Worm (Caenorhabditis elegans) whole organism, L3 larva: ENCODE data around the gene T14B4.19.

Experiments
- aly-2 ChIP-seq: fragments of 150-350 bp; optimal IDR thresholded peaks from 2 replicates; lab custom pipeline; 2014; ENCODE audit warnings: missing biosample characterization, missing genetic modification characterization
- ama-1 ChIP-seq: fragments of 150-350 bp; optimal IDR thresholded peaks from 2 replicates; lab custom pipeline; 2018
- ceh-16 ChIP-seq: sonication (generic microtip); optimal IDR thresholded peaks from 2 replicates; lab custom pipeline; 2017; ENCODE audit warnings: missing biosample characterization, missing genetic modification characterization
- ceh-28 ChIP-seq: fragments of 150-350 bp; optimal IDR thresholded peaks from 2 replicates; lab custom pipeline; 2014; ENCODE audit warnings: missing biosample characterization, missing genetic modification reagents, missing genetic modification characterization
- ceh-82 ChIP-seq: fragments of 150-350 bp; optimal IDR thresholded peaks from 2 replicates; lab custom pipeline; 2014; ENCODE audit warnings: missing biosample characterization, missing genetic modification characterization
- daf-12 ChIP-seq: fragments of 150-350 bp; optimal IDR thresholded peaks from 2 replicates; lab custom pipeline; 2014; ENCODE audit warnings: missing biosample characterization, missing genetic modification reagents, missing genetic modification characterization
- egl-27 ChIP-seq: sonication (generic microtip); optimal IDR thresholded peaks from 4 replicates; lab custom pipeline; 2017; ENCODE audit warnings: missing biosample characterization, missing genetic modification reagents, missing genetic modification characterization
- elt-1 ChIP-seq: fragments of 150-350 bp; optimal IDR thresholded peaks from 2 replicates; lab custom pipeline; 2014; ENCODE audit warnings: missing biosample characterization, missing genetic modification characterization
- elt-2 ChIP-seq: sonication (generic microtip); optimal IDR thresholded peaks from 2 replicates; lab custom pipeline; 2016; ENCODE audit warnings: missing genetic modification reagents, mild to moderate bottlenecking, missing genetic modification characterization, missing compliant biosample characterization
- elt-3 ChIP-seq, 3 experiments: fragments of 150-350 bp in 1 of 3; sonication (generic microtip) in 2 of 3; optimal IDR thresholded peaks; 2 replicates in 2 of 3; 4 replicates in 1 of 3; lab custom pipeline; 2014 to 2017; ENCODE audit warnings: missing biosample characterization in 3 of 3, missing genetic modification characterization in 3 of 3
- eor-1 ChIP-seq, 2 experiments: fragments of 150-350 bp; optimal IDR thresholded peaks; 2 replicates each; lab custom pipeline; 2014 to 2018; ENCODE audit warnings: missing biosample characterization in 2 of 2, missing genetic modification characterization in 2 of 2
- jun-1 ChIP-seq: fragments of 150-350 bp; optimal IDR thresholded peaks from 2 replicates; lab custom pipeline; 2014; ENCODE audit warnings: missing biosample characterization, missing genetic modification reagents, missing genetic modification characterization
- lsy-12 ChIP-seq: sonication (generic microtip); optimal IDR thresholded peaks from 2 replicates; lab custom pipeline; 2016; ENCODE audit warnings: mild to moderate bottlenecking, missing genetic modification characterization, missing compliant biosample characterization
- mdl-1 ChIP-seq: fragments of 150-350 bp; optimal IDR thresholded peaks from 2 replicates; lab custom pipeline; 2014; ENCODE audit warnings: missing biosample characterization, missing genetic modification characterization
- mml-1 ChIP-seq: fragments of 150-350 bp; sonication (generic microtip); optimal IDR thresholded peaks from 3 replicates; lab custom pipeline; 2014; ENCODE audit warnings: missing biosample characterization, missing genetic modification characterization
- nfya-1 ChIP-seq: sonication (generic microtip); optimal IDR thresholded peaks from 2 replicates; lab custom pipeline; 2017; ENCODE audit warnings: missing genetic modification characterization, mild to moderate bottlenecking, missing compliant biosample characterization, antibody characterized with exemption, moderate library complexity; ENCODE audit not compliant: insufficient read depth
- nhr-11 ChIP-seq: fragments of 150-350 bp; optimal IDR thresholded peaks from 2 replicates; lab custom pipeline; 2014; ENCODE audit warnings: missing biosample characterization, missing genetic modification characterization
- nhr-12 ChIP-seq: fragments of 150-350 bp; optimal IDR thresholded peaks from 2 replicates; lab custom pipeline; 2014; ENCODE audit warnings: missing biosample characterization, missing genetic modification characterization
- nhr-23 ChIP-seq: fragments of 150-350 bp; optimal IDR thresholded peaks from 2 replicates; lab custom pipeline; 2014; ENCODE audit warnings: missing biosample characterization, missing genetic modification reagents, missing genetic modification characterization
- nhr-28 ChIP-seq: fragments of 150-350 bp; optimal IDR thresholded peaks from 2 replicates; lab custom pipeline; 2014; ENCODE audit warnings: missing biosample characterization, missing genetic modification characterization
- nhr-43 ChIP-seq: sonication (generic microtip); optimal IDR thresholded peaks from 2 replicates; lab custom pipeline; 2016; ENCODE audit warnings: mild to moderate bottlenecking, missing genetic modification characterization, missing compliant biosample characterization; ENCODE audit not compliant: poor library complexity, severe bottlenecking
- nhr-67 ChIP-seq: fragments of 150-350 bp; optimal IDR thresholded peaks from 2 replicates; lab custom pipeline; 2014; ENCODE audit warnings: missing biosample characterization, missing genetic modification characterization
- nhr-77 ChIP-seq: fragments of 150-350 bp; optimal IDR thresholded peaks from 2 replicates; lab custom pipeline; 2014; ENCODE audit warnings: missing biosample characterization, missing genetic modification characterization
- pha-4 ChIP-seq: fragments of 150-350 bp; optimal IDR thresholded peaks from 2 replicates; lab custom pipeline; 2014; ENCODE audit warnings: missing biosample characterization, missing genetic modification reagents, missing genetic modification characterization
- pqm-1 ChIP-seq: fragments of 150-350 bp; optimal IDR thresholded peaks from 2 replicates; lab custom pipeline; 2017; ENCODE audit warnings: missing biosample characterization, missing genetic modification characterization, inconsistent platforms
- sea-2 ChIP-seq: fragments of 150-350 bp; sonication (generic microtip); optimal IDR thresholded peaks from 4 replicates; lab custom pipeline; 2014; ENCODE audit warnings: missing biosample characterization, missing genetic modification reagents, missing genetic modification characterization
- tbx-2 ChIP-seq: sonication (generic microtip); optimal IDR thresholded peaks from 2 replicates; lab custom pipeline; 2016; ENCODE audit warnings: mild to moderate bottlenecking, missing genetic modification characterization, missing compliant biosample characterization
- unc-62 ChIP-seq: fragments of 150-350 bp; sonication (generic microtip); optimal IDR thresholded peaks from 4 replicates; lab custom pipeline; 2014; ENCODE audit warnings: missing biosample characterization, missing genetic modification reagents, missing genetic modification characterization
- zag-1 ChIP-seq: fragments of 150-350 bp; optimal IDR thresholded peaks from 2 replicates; lab custom pipeline; 2014; ENCODE audit warnings: missing biosample characterization, missing genetic modification characterization
- ztf-11 ChIP-seq: fragments of 150-350 bp; optimal IDR thresholded peaks from 2 replicates; lab custom pipeline; 2014; ENCODE audit warnings: missing biosample characterization, missing genetic modification characterization

The T14B4.19 gene

ce11 chrII:6712177-6712981 is at the start of gene T14B4.19, which contains the start of gene dpy-10:
Gene T14B4.19 (minus strand): TSS chrII:6712931.
Gene dpy-10 (minus strand): TSS chrII:6712227.
- TF ChIP-seq ceh-16 (tag; lab: Kevin White, UChicago) (no peak), nhr-43 (tag; lab: Kevin White, UChicago) (peak; percentile 75), unc-62 (GFP tag; lab: Kevin White, UChicago) (no peak), nhr-23 (tag; lab: Kevin White, UChicago) (peak; percentile 96), lsy-12 (peak; percentile 6), elt-3 (tag; optimal IDR thresholded peaks at IDR 0.05; lab: Kevin White, UChicago) (peak in 2 of 3 experiments; percentile 18 to 85), ama-1 (no peak)
- TF ChIP-seq, all 47 proteins: peak for 4

DNA sequence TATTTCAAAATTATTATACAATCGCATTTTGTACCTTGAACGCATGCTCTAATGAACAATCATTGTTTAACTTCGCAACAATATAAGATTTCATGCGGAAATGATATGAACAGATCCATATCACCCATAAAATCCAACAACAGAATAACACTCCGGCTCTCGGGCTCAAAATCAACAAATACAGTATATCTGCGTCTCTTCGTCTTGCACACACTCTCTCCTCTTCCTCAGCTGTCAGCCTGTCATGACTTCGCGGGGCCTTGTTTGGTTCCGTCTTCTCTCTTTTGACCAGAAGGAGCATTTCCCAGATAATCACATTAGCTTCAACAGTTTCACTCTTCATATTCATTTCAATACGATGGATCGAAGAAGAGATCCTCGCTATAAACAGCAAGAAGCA is 43.5 kb upstream of the T14B4.19 start, which contains the start of gene F41G3.3:
F41G3.3 (plus strand) TSS at position 301 of the 400 bp plus-strand sequence.
- TF ChIP-seq nhr-77: no peak
- TF ChIP-seq elt-1 (tag; lab: Kevin White, UChicago): no peak

DNA sequence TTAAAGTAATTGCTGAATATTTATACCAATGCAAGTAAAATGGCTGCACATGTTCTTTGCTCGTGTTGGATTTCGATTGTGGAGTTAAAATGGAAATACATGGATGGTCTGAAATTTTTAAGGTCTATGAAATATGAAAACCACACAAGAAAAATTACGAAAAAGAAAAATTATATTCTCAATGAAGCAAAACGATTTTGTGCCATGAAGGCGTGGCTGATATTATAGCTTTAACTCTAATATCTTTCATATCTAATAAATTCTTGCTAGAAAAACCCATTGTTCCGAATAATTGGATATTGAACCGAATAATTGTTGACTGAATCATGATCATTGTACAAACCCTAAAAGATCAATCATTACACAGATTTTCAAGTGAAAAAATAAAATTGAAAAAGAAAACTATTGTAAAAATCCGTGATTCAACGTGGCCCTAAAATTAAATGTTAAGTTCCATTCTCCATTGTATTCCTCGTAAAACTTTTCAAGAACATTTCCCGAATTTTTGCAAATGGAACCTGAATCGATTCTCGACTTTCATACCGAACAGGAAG is 42.0 kb upstream of the T14B4.19 start, which contains the start of the genes srx-95 and fis-1:
srx-95 (minus strand) TSS at position 101 of the 554 bp plus-strand sequence.
fis-1 (plus strand) TSS at position 504 of the 554 bp plus-strand sequence.
- TF ChIP-seq eor-1 (tag; optimal IDR thresholded peaks at IDR 0.05; lab: Kevin White, UChicago) (no peak), mdl-1 (tag; lab: Kevin White, UChicago) (no peak), nhr-11 (tag; lab: Kevin White, UChicago) (no peak), elt-2 (tag; lab: Kevin White, UChicago) (no peak), egl-27 (tag; lab: Kevin White, UChicago) (no peak), nhr-67 (tag; lab: Kevin White, UChicago) (no peak), nhr-12 (tag; lab: Kevin White, UChicago) (no peak), tbx-2 (tag; lab: Kevin White, UChicago) (no peak), ztf-11 (no peak), unc-62 (GFP tag; lab: Kevin White, UChicago) (no peak), ceh-28 (tag; lab: Kevin White, UChicago) (no peak), sea-2 (no peak), aly-2 (tag; lab: Kevin White, UChicago) (no peak), lsy-12 (no peak), zag-1 (tag; lab: Kevin White, UChicago) (no peak), pha-4 (tag; lab: Kevin White, UChicago) (no peak), ceh-16 (tag; lab: Kevin White, UChicago) (no peak), ama-1 (no peak)

ce11 chrII:6752850-6753249 is 40.1 kb upstream of the T14B4.19 start, which contains the start of gene F41G3.21:
Gene F41G3.21 (minus strand): TSS chrII:6752950.
- TF ChIP-seq elt-2 (tag; lab: Kevin White, UChicago): no peak
- TF ChIP-seq ztf-11: no peak
- no peak for TF ChIP-seq nfya-1
- TF ChIP-seq mdl-1 (tag; lab: Kevin White, UChicago): no peak
- TF ChIP-seq daf-12 (tag; lab: Kevin White, UChicago): no peak
- TF ChIP-seq eor-1 (tag; optimal IDR thresholded peaks at IDR 0.05; lab: Kevin White, UChicago): no peak
- no peak for TF ChIP-seq nhr-23 (tag; lab: Kevin White, UChicago)
- no peak for TF ChIP-seq tbx-2 (tag; lab: Kevin White, UChicago)
- TF ChIP-seq pqm-1 (tag; lab: Kevin White, UChicago): no peak
- TF ChIP-seq elt-3 (tag; optimal IDR thresholded peaks at IDR 0.05; lab: Kevin White, UChicago): no peak
- no peak for TF ChIP-seq nhr-67 (tag; lab: Kevin White, UChicago)
- no peak for TF ChIP-seq ceh-16 (tag; lab: Kevin White, UChicago)
- no peak for TF ChIP-seq zag-1 (tag; lab: Kevin White, UChicago)
- TF ChIP-seq ceh-82 (tag; lab: Kevin White, UChicago): no peak

- TF ChIP-seq pha-4 (tag; lab: Kevin White, UChicago) (no peak), nhr-12 (tag; lab: Kevin White, UChicago) (no peak), elt-2 (tag; lab: Kevin White, UChicago) (no peak), nhr-28 (tag; lab: Kevin White, UChicago) (no peak), ceh-82 (tag; lab: Kevin White, UChicago) (no peak), mml-1 (tag; lab: Kevin White, UChicago) (no peak), jun-1 (tag; lab: Kevin White, UChicago) (no peak)
- TF ChIP-seq, all 47 proteins: peak for 0
These were observed 39.3 kb upstream of the T14B4.19 start, which contains the start of gene F41G3.19 for ce11 chrII:6752027-6752426. Gene F41G3.19 (minus strand): TSS chrII:6752127.
